Worm (Caenorhabditis elegans) whole organism, midembryonic: ENCODE measurements around the gene T04B2.3.

Source experiments
- cog-1 ChIP-seq: sonication (generic microtip); optimal IDR thresholded peaks from 2 replicates; lab custom pipeline; 2016; ENCODE audit warnings: missing genetic modification characterization, missing compliant biosample characterization
- flt-1 ChIP-seq: fragments of 200-800 bp; sonication (Bioruptor generic); IDR thresholded peaks from 2 replicates; pipeline ENCODE4 v1.3.6; 2022; ENCODE audit warnings: missing genetic modification characterization, missing compliant biosample characterization
- klf-2 ChIP-seq: fragments of 200-800 bp; sonication (Bioruptor generic); conservative IDR thresholded peaks from 2 replicates; pipeline ENCODE4 v1.3.6; 2022; ENCODE audit warnings: missing genetic modification reagents, missing genetic modification characterization, missing compliant biosample characterization
- med-1 ChIP-seq: sonication (generic microtip); optimal IDR thresholded peaks from 2 replicates; lab custom pipeline; 2017; ENCODE audit warnings: missing genetic modification characterization, mild to moderate bottlenecking, missing compliant biosample characterization, antibody characterized with exemption, missing genetic modification reagents; ENCODE audit not compliant: insufficient read depth
- ref-1 ChIP-seq: fragments of 200-800 bp; sonication (Bioruptor generic); conservative IDR thresholded peaks from 2 replicates; pipeline ENCODE4 v1.3.6; 2022; ENCODE audit warnings: missing genetic modification reagents, missing genetic modification characterization, missing compliant biosample characterization
- tab-1 ChIP-seq: fragments of 200-800 bp; sonication (Bioruptor generic); IDR thresholded peaks from 2 replicates; pipeline ENCODE4 v1.3.6; 2022; ENCODE audit warnings: missing genetic modification characterization, missing compliant biosample characterization
- ztf-29 ChIP-seq: fragments of 200-800 bp; sonication (Bioruptor generic); IDR thresholded peaks from 2 replicates; pipeline ENCODE4 v1.3.6; 2022; ENCODE audit warnings: missing genetic modification reagents, missing genetic modification characterization, missing compliant biosample characterization

DNA sequence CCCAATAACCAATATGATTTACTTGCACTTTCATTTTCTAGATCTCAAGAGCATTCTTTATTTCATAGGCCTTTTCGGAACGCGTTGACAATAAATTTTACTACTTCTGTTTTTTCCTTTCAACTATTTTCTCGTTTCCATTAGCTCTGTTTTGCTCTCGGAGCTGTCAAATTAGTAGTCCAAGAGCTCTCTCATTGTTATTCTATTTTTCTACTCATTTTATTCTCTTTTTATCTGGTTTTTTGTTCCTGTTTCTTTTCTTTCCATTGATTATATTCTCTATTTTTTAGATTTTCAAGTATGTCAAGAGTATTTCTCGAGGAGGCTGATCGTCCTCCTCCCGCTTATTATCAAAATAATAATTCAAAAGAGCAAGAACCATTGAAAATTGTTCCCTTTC is at the start of gene T04B2.3:
- TF ChIP-seq klf-2 (GFP tag; lab: Robert Waterston, UW) (no peak), ref-1 (GFP tag; lab: Robert Waterston, UW) (no peak), flt-1 (GFP tag; lab: Robert Waterston, UW) (no peak), ztf-29 (GFP tag; lab: Robert Waterston, UW) (no peak), tab-1 (GFP tag; lab: Robert Waterston, UW) (no peak), med-1 (GFP tag; lab: Kevin White, UChicago) (no peak), cog-1 (no peak)
